Worm (Caenorhabditis elegans) whole organism, L3 larva: ENCODE data around the gene cpz-2.

Experiments
- ZK546.5 ChIP-seq: sonication (generic microtip); optimal IDR thresholded peaks from 2 replicates; lab custom pipeline; 2017; ENCODE audit warnings: missing biosample characterization, missing genetic modification characterization
- ama-1 ChIP-seq: fragments of 150-350 bp; optimal IDR thresholded peaks from 2 replicates; lab custom pipeline; 2018
- ceh-16 ChIP-seq: sonication (generic microtip); optimal IDR thresholded peaks from 2 replicates; lab custom pipeline; 2017; ENCODE audit warnings: missing biosample characterization, missing genetic modification characterization
- ceh-28 ChIP-seq: fragments of 150-350 bp; optimal IDR thresholded peaks from 2 replicates; lab custom pipeline; 2014; ENCODE audit warnings: missing biosample characterization, missing genetic modification reagents, missing genetic modification characterization
- daf-12 ChIP-seq: fragments of 150-350 bp; optimal IDR thresholded peaks from 2 replicates; lab custom pipeline; 2014; ENCODE audit warnings: missing biosample characterization, missing genetic modification reagents, missing genetic modification characterization
- egl-5 ChIP-seq: fragments of 150-350 bp; optimal IDR thresholded peaks from 2 replicates; lab custom pipeline; 2017; ENCODE audit warnings: missing biosample characterization, missing genetic modification reagents, missing genetic modification characterization, inconsistent platforms
- elt-1 ChIP-seq: fragments of 150-350 bp; optimal IDR thresholded peaks from 2 replicates; lab custom pipeline; 2014; ENCODE audit warnings: missing biosample characterization, missing genetic modification characterization
- elt-2 ChIP-seq: sonication (generic microtip); optimal IDR thresholded peaks from 2 replicates; lab custom pipeline; 2016; ENCODE audit warnings: missing genetic modification reagents, mild to moderate bottlenecking, missing genetic modification characterization, missing compliant biosample characterization
- elt-3 ChIP-seq, 3 experiments: fragments of 150-350 bp in 1 of 3; sonication (generic microtip) in 2 of 3; optimal IDR thresholded peaks; 2 replicates in 2 of 3; 4 replicates in 1 of 3; lab custom pipeline; 2014 to 2017; ENCODE audit warnings: missing biosample characterization in 3 of 3, missing genetic modification characterization in 3 of 3
- fkh-2 ChIP-seq: fragments of 150-350 bp; optimal IDR thresholded peaks from 2 replicates; lab custom pipeline; 2014; ENCODE audit warnings: missing biosample characterization, missing genetic modification reagents, missing genetic modification characterization
- fos-1 ChIP-seq: fragments of 150-350 bp; optimal IDR thresholded peaks from 2 replicates; lab custom pipeline; 2014; ENCODE audit warnings: missing biosample characterization, missing genetic modification characterization
- hmg-11 ChIP-seq: sonication (generic microtip); optimal IDR thresholded peaks from 2 replicates; lab custom pipeline; 2016; ENCODE audit warnings: missing genetic modification characterization, missing compliant biosample characterization
- jun-1 ChIP-seq: fragments of 150-350 bp; optimal IDR thresholded peaks from 2 replicates; lab custom pipeline; 2014; ENCODE audit warnings: missing biosample characterization, missing genetic modification reagents, missing genetic modification characterization
- lin-39 ChIP-seq: fragments of 150-350 bp; optimal IDR thresholded peaks from 2 replicates; lab custom pipeline; 2018; ENCODE audit warnings: missing biosample characterization, missing genetic modification reagents, missing genetic modification characterization
- lsy-12 ChIP-seq: sonication (generic microtip); optimal IDR thresholded peaks from 2 replicates; lab custom pipeline; 2016; ENCODE audit warnings: mild to moderate bottlenecking, missing genetic modification characterization, missing compliant biosample characterization
- mdl-1 ChIP-seq: fragments of 150-350 bp; optimal IDR thresholded peaks from 2 replicates; lab custom pipeline; 2014; ENCODE audit warnings: missing biosample characterization, missing genetic modification characterization
- nfya-1 ChIP-seq: sonication (generic microtip); optimal IDR thresholded peaks from 2 replicates; lab custom pipeline; 2017; ENCODE audit warnings: missing genetic modification characterization, mild to moderate bottlenecking, missing compliant biosample characterization, antibody characterized with exemption, moderate library complexity; ENCODE audit not compliant: insufficient read depth
- nhr-11 ChIP-seq: fragments of 150-350 bp; optimal IDR thresholded peaks from 2 replicates; lab custom pipeline; 2014; ENCODE audit warnings: missing biosample characterization, missing genetic modification characterization
- nhr-23 ChIP-seq: fragments of 150-350 bp; optimal IDR thresholded peaks from 2 replicates; lab custom pipeline; 2014; ENCODE audit warnings: missing biosample characterization, missing genetic modification reagents, missing genetic modification characterization
- nhr-25 ChIP-seq: sonication (generic microtip); optimal IDR thresholded peaks from 2 replicates; lab custom pipeline; 2017; ENCODE audit warnings: missing biosample characterization, missing genetic modification characterization
- nhr-28 ChIP-seq: fragments of 150-350 bp; optimal IDR thresholded peaks from 2 replicates; lab custom pipeline; 2014; ENCODE audit warnings: missing biosample characterization, missing genetic modification characterization
- nhr-43 ChIP-seq: sonication (generic microtip); optimal IDR thresholded peaks from 2 replicates; lab custom pipeline; 2016; ENCODE audit warnings: mild to moderate bottlenecking, missing genetic modification characterization, missing compliant biosample characterization; ENCODE audit not compliant: poor library complexity, severe bottlenecking
- nhr-67 ChIP-seq: fragments of 150-350 bp; optimal IDR thresholded peaks from 2 replicates; lab custom pipeline; 2014; ENCODE audit warnings: missing biosample characterization, missing genetic modification characterization
- nhr-76 ChIP-seq: fragments of 150-350 bp; sonication (generic microtip); optimal IDR thresholded peaks from 5 replicates; lab custom pipeline; 2014; ENCODE audit warnings: missing biosample characterization, missing genetic modification characterization
- nhr-77 ChIP-seq: fragments of 150-350 bp; optimal IDR thresholded peaks from 2 replicates; lab custom pipeline; 2014; ENCODE audit warnings: missing biosample characterization, missing genetic modification characterization
- pqm-1 ChIP-seq: fragments of 150-350 bp; optimal IDR thresholded peaks from 2 replicates; lab custom pipeline; 2017; ENCODE audit warnings: missing biosample characterization, missing genetic modification characterization, inconsistent platforms
- sea-2 ChIP-seq: fragments of 150-350 bp; sonication (generic microtip); optimal IDR thresholded peaks from 4 replicates; lab custom pipeline; 2014; ENCODE audit warnings: missing biosample characterization, missing genetic modification reagents, missing genetic modification characterization
- tbx-2 ChIP-seq: sonication (generic microtip); optimal IDR thresholded peaks from 2 replicates; lab custom pipeline; 2016; ENCODE audit warnings: mild to moderate bottlenecking, missing genetic modification characterization, missing compliant biosample characterization
- unc-39 ChIP-seq: sonication (generic microtip); optimal IDR thresholded peaks from 4 replicates; lab custom pipeline; 2017; ENCODE audit warnings: missing biosample characterization, missing genetic modification characterization
- unc-62 ChIP-seq: fragments of 150-350 bp; sonication (generic microtip); optimal IDR thresholded peaks from 4 replicates; lab custom pipeline; 2014; ENCODE audit warnings: missing biosample characterization, missing genetic modification reagents, missing genetic modification characterization
- zag-1 ChIP-seq: fragments of 150-350 bp; optimal IDR thresholded peaks from 2 replicates; lab custom pipeline; 2014; ENCODE audit warnings: missing biosample characterization, missing genetic modification characterization
- ztf-11 ChIP-seq: fragments of 150-350 bp; optimal IDR thresholded peaks from 2 replicates; lab custom pipeline; 2014; ENCODE audit warnings: missing biosample characterization, missing genetic modification characterization
- ztf-4 ChIP-seq: fragments of 150-350 bp; optimal IDR thresholded peaks from 2 replicates; lab custom pipeline; 2014; ENCODE audit warnings: missing biosample characterization, missing genetic modification characterization

The cpz-2 gene

DNA sequence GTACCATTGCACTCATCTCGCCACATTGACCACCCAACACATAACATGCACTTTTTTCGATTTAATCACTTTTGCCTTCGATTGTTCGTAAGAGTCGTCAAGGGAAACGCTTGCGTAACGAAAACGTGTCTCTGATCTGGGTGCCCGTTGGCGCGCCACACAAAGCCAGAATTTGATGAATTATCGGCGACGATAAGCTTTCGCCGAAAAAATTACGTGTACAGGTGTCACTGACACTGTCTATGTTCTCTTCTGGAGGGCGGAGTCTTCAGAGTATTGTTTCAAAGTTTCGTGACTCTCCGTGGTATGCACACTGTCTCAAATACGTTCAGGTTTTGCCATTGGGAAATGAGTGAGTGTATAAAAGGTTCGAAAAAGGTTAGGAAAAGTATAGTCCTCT, 29.7 kb downstream of the cpz-2 start, which contains the start of gene F53F1.4:
F53F1.4 (plus strand) TSS at position 390 of the 400 bp plus-strand sequence.
- TF ChIP-seq nhr-25 (tag; lab: Kevin White, UChicago), result peak; percentile 69
- TF ChIP-seq daf-12 (tag; lab: Kevin White, UChicago), result no peak

DNA sequence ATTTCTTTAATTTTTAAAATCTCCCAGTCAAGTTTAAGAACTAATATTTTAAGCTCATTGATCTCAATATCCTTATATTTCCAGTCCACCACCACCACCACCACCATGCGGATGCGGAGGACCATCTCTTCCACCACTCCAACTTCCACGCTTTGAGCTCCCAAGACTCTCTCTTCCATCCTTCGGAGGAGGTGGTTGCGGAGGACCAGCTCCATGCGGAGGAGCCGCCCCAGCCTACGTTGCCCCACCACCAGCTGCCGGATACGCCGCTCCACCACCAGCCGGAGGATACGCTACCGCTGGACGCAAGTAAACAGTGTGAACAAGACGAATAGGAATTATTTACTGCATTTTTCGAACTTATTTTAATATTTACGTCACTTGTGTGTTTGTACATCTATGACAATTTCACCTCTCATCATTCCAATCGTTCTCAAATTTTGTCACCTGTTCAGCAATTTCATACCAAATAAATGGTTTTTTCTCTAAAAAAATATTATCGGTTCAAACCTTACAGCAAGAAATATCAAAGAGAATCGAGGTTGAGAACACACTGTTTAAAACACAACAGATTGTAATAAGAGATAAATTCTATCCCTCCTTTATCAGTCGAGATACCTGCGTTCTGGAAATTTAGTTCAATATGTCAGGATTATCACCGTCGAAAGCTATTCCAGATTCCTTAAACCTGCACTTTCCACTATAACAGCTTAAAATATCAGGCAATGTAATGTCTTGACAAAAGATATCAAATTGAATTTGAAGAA, 30.4 kb downstream of the cpz-2 start:
- TF ChIP-seq nhr-43 (tag; lab: Kevin White, UChicago), result peak; percentile 29
- peak; percentile 81 for TF ChIP-seq ama-1 (lab: Kevin White, UChicago)
- TF ChIP-seq nfya-1 (tag; lab: Kevin White, UChicago), result no peak
- TF ChIP-seq elt-3 (tag; optimal IDR thresholded peaks at IDR 0.05; lab: Kevin White, UChicago), result peak in 1 of 3 experiments; percentile 41
- peak; percentile 38 for TF ChIP-seq nhr-77
- TF ChIP-seq nhr-25 (tag; lab: Kevin White, UChicago), result peak; percentile 86
- no peak for TF ChIP-seq hmg-11 (tag; lab: Kevin White, UChicago)

DNA sequence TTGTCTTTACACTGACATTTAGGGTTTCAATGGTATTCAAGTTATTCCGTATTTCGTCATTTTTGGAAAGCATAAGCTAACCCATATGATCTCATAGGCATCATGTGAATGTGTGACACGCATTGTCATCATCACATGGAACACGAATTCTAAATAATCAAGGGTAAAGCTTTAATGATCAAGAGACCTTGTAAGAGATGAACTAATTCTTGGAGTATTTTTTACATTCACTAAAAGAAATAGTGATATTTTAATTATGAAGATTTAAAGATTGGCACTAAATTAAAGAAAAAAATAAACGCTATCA, 31.0 kb downstream of the cpz-2 start:
- no peak for TF ChIP-seq nhr-28
- TF ChIP-seq ceh-16 (tag; lab: Kevin White, UChicago), result no peak
- TF ChIP-seq elt-2 (tag; lab: Kevin White, UChicago), result no peak
- TF ChIP-seq ZK546.5 (tag; lab: Kevin White, UChicago), result no peak
- TF ChIP-seq nhr-67 (tag; lab: Kevin White, UChicago), result no peak
- TF ChIP-seq, all 47 proteins: peak for 0

DNA sequence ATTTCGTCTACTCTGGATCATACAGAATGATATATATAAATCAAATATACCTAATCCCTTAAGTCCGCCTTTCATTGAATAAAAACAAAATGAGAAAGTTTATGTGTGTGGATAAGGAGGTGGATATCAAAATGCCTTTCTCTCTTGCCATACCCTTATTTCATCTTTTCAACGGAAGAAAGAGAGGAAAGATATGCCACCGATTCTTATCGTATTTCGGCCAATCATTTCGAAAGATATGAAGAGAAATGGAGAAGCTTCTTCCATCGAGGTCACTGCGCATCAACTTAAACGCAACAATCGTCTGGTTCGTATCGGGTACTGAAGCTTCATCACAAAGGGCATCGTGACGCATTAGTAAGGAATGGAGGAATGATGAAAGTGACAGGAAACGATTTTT, 32.3 kb downstream of the cpz-2 start:
- TF ChIP-seq fos-1 (tag; lab: Kevin White, UChicago) (peak; percentile 24), ceh-28 (no peak), fkh-2 (no peak), nfya-1 (tag; lab: Kevin White, UChicago) (no peak), nhr-25 (tag; lab: Kevin White, UChicago) (peak; percentile 88), nhr-28 (no peak), unc-39 (tag; lab: Kevin White, UChicago) (no peak), mdl-1 (tag; lab: Kevin White, UChicago) (no peak), lin-39 (tag; lab: Kevin White, UChicago) (no peak), ama-1 (lab: Kevin White, UChicago) (no peak), ztf-4 (no peak), nhr-23 (tag; lab: Kevin White, UChicago) (peak; percentile 31), tbx-2 (no peak), zag-1 (tag; lab: Kevin White, UChicago) (no peak), elt-3 (tag; optimal IDR thresholded peaks at IDR 0.05; lab: Kevin White, UChicago) (peak in 1 of 3 experiments; percentile 37), unc-62 (GFP tag; lab: Kevin White, UChicago) (no peak), ZK546.5 (tag; lab: Kevin White, UChicago) (no peak), elt-1 (no peak), egl-5 (tag; lab: Kevin White, UChicago) (no peak), sea-2 (GFP tag; lab: Kevin White, UChicago) (no peak), ztf-11 (tag; lab: Kevin White, UChicago) (no peak), jun-1 (no peak), nhr-11 (tag; lab: Kevin White, UChicago) (no peak), pqm-1 (tag; lab: Kevin White, UChicago) (no peak)

- TF ChIP-seq nhr-11 (tag; lab: Kevin White, UChicago) (no peak), nhr-25 (tag; lab: Kevin White, UChicago) (peak; percentile 10)
- TF ChIP-seq, all 47 proteins: peak for 1
Observed at ce11 chrV:13414585-13414984, 33.6 kb downstream of the cpz-2 start, which contains the start of gene cut-2. cut-2 (plus strand) TSS chrV:13414949.

- TF ChIP-seq nhr-76 (no peak), lsy-12 (tag; lab: Kevin White, UChicago) (peak; percentile 22)
Observed at ce11 chrV:13415462-13415861, 34.5 kb downstream of the cpz-2 start.
